Worm (Caenorhabditis elegans): ENCODE results near the gene srlf-35.

DNA sequence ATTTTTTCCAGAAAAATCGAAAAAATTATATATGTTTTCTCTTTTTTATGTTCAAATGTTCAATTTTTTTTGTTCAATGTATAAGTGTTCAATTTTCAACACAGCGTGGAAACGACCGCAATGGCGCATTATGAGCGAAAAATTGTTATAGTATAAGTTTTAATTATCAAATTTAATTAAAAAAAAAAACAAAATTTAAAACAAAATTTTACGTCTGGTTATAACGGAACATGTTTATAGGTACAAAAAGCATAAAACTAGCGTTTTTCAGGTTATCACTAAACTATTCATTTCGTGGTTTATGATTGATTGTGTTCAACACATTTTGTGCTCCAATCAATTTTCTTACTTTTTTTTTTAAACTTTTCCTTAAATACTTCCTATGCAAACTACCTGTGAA, 14.5 kb upstream of the srlf-35 start, which contains the start of gene nhr-106:
- TF ChIP-seq ZK546.5 (tag; optimal IDR thresholded peaks at IDR 0.05) (no peak), nhr-6 (tag; optimal IDR thresholded peaks at IDR 0.05) (no peak), skn-1 (tag; optimal IDR thresholded peaks at IDR 0.05) (no peak), mep-1 (tag; optimal IDR thresholded peaks at IDR 0.05) (no peak), nhr-76 (tag; optimal IDR thresholded peaks at IDR 0.05) (no peak), daf-16 (GFP tag; optimal IDR thresholded peaks at IDR 0.05) (no peak), daf-16 (tag; optimal IDR thresholded peaks at IDR 0.05) (peak; percentile 26), nhr-25 (tag; optimal IDR thresholded peaks at IDR 0.05; ENCODE audit: borderline replicate concordance, insufficient read depth) (no peak)
